Worm (Caenorhabditis elegans) whole organism, young adult: ENCODE data around the gene ssp-34.

Experiments used
- B0019.2 ChIP-seq: fragments of 200-800 bp; sonication (Bioruptor generic); conservative IDR thresholded peaks from 2 replicates; pipeline ENCODE4 v1.3.6; 2022; ENCODE audit warnings: missing genetic modification reagents, missing genetic modification characterization, missing compliant biosample characterization
- C06A6.2 ChIP-seq: fragments of 200-800 bp; sonication (Bioruptor generic); conservative IDR thresholded peaks from 2 replicates; pipeline ENCODE4 v1.3.6; 2022; ENCODE audit warnings: missing genetic modification characterization, missing compliant biosample characterization
- C17E4.6 ChIP-seq: fragments of 200-800 bp; sonication (Bioruptor generic); IDR thresholded peaks from 2 replicates; pipeline ENCODE4 v1.3.6; 2022; ENCODE audit warnings: missing genetic modification reagents, missing genetic modification characterization, missing compliant biosample characterization
- D2030.7 ChIP-seq: fragments of 200-800 bp; sonication (Bioruptor generic); IDR thresholded peaks from 2 replicates; pipeline ENCODE4 v1.3.6; 2022; ENCODE audit warnings: missing genetic modification reagents, missing genetic modification characterization, missing compliant biosample characterization
- F10E7.11 ChIP-seq: sonication (generic microtip); optimal IDR thresholded peaks from 2 replicates; lab custom pipeline; 2017; ENCODE audit warnings: mild to moderate bottlenecking, missing genetic modification characterization, moderate library complexity, missing compliant biosample characterization
- K12H6.12 ChIP-seq: fragments of 200-800 bp; sonication (Bioruptor generic); optimal IDR thresholded peaks from 2 replicates; lab custom pipeline; 2018; ENCODE audit warnings: mild to moderate bottlenecking, missing genetic modification characterization, missing compliant biosample characterization
- T26A5.8 ChIP-seq: sonication (generic microtip); optimal IDR thresholded peaks from 2 replicates; lab custom pipeline; 2016; ENCODE audit warnings: missing genetic modification characterization, missing compliant biosample characterization
- Y53G8AR.9 ChIP-seq: fragments of 200-800 bp; sonication (Bioruptor generic); conservative IDR thresholded peaks from 2 replicates; pipeline ENCODE4 v1.3.6; 2022; ENCODE audit warnings: missing genetic modification reagents, missing genetic modification characterization, missing compliant biosample characterization
- Y56A3A.18 ChIP-seq: fragments of 200-800 bp; sonication (Bioruptor generic); IDR thresholded peaks from 2 replicates; pipeline ENCODE4 v1.3.6; 2022; ENCODE audit warnings: missing genetic modification reagents, missing genetic modification characterization, missing compliant biosample characterization
- ama-1 ChIP-seq, 3 experiments: fragments of 150-350 bp in 1 of 3; sonication (generic microtip) in 2 of 3; optimal IDR thresholded peaks; 2 replicates each; lab custom pipeline; 2014 to 2018; ENCODE audit warnings: missing biosample characterization in 2 of 3, missing genetic modification characterization in 2 of 3, missing genetic modification reagents in 2 of 3
- atf-7 ChIP-seq: sonication (generic microtip); optimal IDR thresholded peaks from 2 replicates; lab custom pipeline; 2017; ENCODE audit warnings: mild to moderate bottlenecking, missing genetic modification characterization, missing compliant biosample characterization
- cebp-1 ChIP-seq, 2 experiments: fragments of 200-800 bp in 1 of 2; sonication (Bioruptor generic) in 1 of 2; sonication (generic microtip) in 1 of 2; IDR thresholded peaks in 1 of 2; optimal IDR thresholded peaks in 1 of 2; 2 replicates each; pipeline versions ENCODE4 v1.3.6 to Lab custom; 2017 to 2022; ENCODE audit warnings: missing compliant biosample characterization in 2 of 2, missing genetic modification characterization in 2 of 2, mild to moderate bottlenecking in 1 of 2, missing genetic modification reagents in 1 of 2, moderate library complexity in 1 of 2
- ceh-100 ChIP-seq: fragments of 200-800 bp; sonication (Bioruptor generic); IDR thresholded peaks from 2 replicates; pipeline ENCODE4 v1.3.6; 2022; ENCODE audit warnings: missing genetic modification reagents, missing genetic modification characterization, missing compliant biosample characterization
- ceh-40 ChIP-seq: fragments of 200-800 bp; sonication (Bioruptor generic); IDR thresholded peaks from 2 replicates; pipeline ENCODE4 v1.3.6; 2022; ENCODE audit warnings: missing genetic modification characterization, missing compliant biosample characterization
- chd-7 ChIP-seq: sonication (generic microtip); optimal IDR thresholded peaks from 2 replicates; lab custom pipeline; 2016; ENCODE audit warnings: mild to moderate bottlenecking, missing genetic modification characterization, moderate library complexity, missing compliant biosample characterization
- die-1 ChIP-seq: sonication (generic microtip); optimal IDR thresholded peaks from 2 replicates; lab custom pipeline; 2016; ENCODE audit warnings: missing genotype, mild to moderate bottlenecking, missing genetic modification characterization, missing compliant biosample characterization
- egl-44 ChIP-seq: fragments of 200-800 bp; sonication (Bioruptor generic); IDR thresholded peaks from 2 replicates; pipeline ENCODE4 v1.3.6; 2022; ENCODE audit warnings: missing genetic modification reagents, missing genetic modification characterization, missing compliant biosample characterization
- ets-4 ChIP-seq: fragments of 200-800 bp; sonication (Bioruptor generic); optimal IDR thresholded peaks from 2 replicates; lab custom pipeline; 2018; ENCODE audit warnings: mild to moderate bottlenecking, missing genetic modification characterization, missing compliant biosample characterization
- fkh-3 ChIP-seq: sonication (generic microtip); optimal IDR thresholded peaks from 2 replicates; lab custom pipeline; 2016; ENCODE audit warnings: mild to moderate bottlenecking, missing genetic modification characterization, missing compliant biosample characterization
- him-1 ChIP-seq: sonication (generic microtip); optimal IDR thresholded peaks from 2 replicates; lab custom pipeline; 2016; ENCODE audit warnings: missing genotype, missing genetic modification reagents, missing genetic modification characterization, missing compliant biosample characterization
- hlh-12 ChIP-seq: sonication (generic microtip); optimal IDR thresholded peaks from 2 replicates; lab custom pipeline; 2016; ENCODE audit warnings: missing genetic modification characterization, missing compliant biosample characterization
- lag-1 ChIP-seq: fragments of 200-800 bp; sonication (Bioruptor generic); IDR thresholded peaks from 2 replicates; pipeline ENCODE4 v1.3.6; 2022; ENCODE audit warnings: missing genetic modification reagents, missing genetic modification characterization, missing compliant biosample characterization
- let-526 ChIP-seq: fragments of 200-800 bp; sonication (Bioruptor generic); IDR thresholded peaks from 2 replicates; pipeline ENCODE4 v1.3.6; 2022; ENCODE audit warnings: missing genetic modification reagents, missing genetic modification characterization, missing compliant biosample characterization
- let-607 ChIP-seq, 2 experiments: fragments of 200-800 bp in 1 of 2; sonication (Bioruptor generic) in 1 of 2; sonication (generic microtip) in 1 of 2; optimal IDR thresholded peaks; 2 replicates each; lab custom pipeline; 2016 to 2018; ENCODE audit warnings: mild to moderate bottlenecking in 2 of 2, missing compliant biosample characterization in 2 of 2, missing genetic modification characterization in 2 of 2, moderate library complexity in 2 of 2, missing genotype in 1 of 2
- lir-1 ChIP-seq: fragments of 200-800 bp; sonication (Bioruptor generic); conservative IDR thresholded peaks from 2 replicates; pipeline ENCODE4 v1.3.6; 2022; ENCODE audit warnings: missing genetic modification reagents, missing genetic modification characterization, missing compliant biosample characterization
- madf-10 ChIP-seq: sonication (generic microtip); optimal IDR thresholded peaks from 2 replicates; lab custom pipeline; 2016; ENCODE audit warnings: mild to moderate bottlenecking, missing genetic modification characterization, missing compliant biosample characterization
- madf-3 ChIP-seq: fragments of 200-800 bp; sonication (Bioruptor generic); IDR thresholded peaks from 2 replicates; pipeline ENCODE4 v1.3.6; 2022; ENCODE audit warnings: missing genetic modification reagents, missing genetic modification characterization, missing compliant biosample characterization
- madf-8 ChIP-seq: fragments of 200-800 bp; sonication (Bioruptor generic); conservative IDR thresholded peaks from 2 replicates; pipeline ENCODE4 v1.3.6; 2022; ENCODE audit warnings: missing genetic modification reagents, missing genetic modification characterization, missing compliant biosample characterization
- nfya-2 ChIP-seq: fragments of 200-800 bp; sonication (Bioruptor generic); IDR thresholded peaks from 2 replicates; pipeline ENCODE4 v1.3.6; 2022; ENCODE audit warnings: missing genetic modification reagents, missing genetic modification characterization, missing compliant biosample characterization
- rcor-1 ChIP-seq: fragments of 200-800 bp; sonication (Bioruptor generic); IDR thresholded peaks from 2 replicates; pipeline ENCODE4 v1.3.6; 2022; ENCODE audit warnings: missing genetic modification reagents, missing genetic modification characterization, missing compliant biosample characterization
- repo-1 ChIP-seq: sonication (generic microtip); optimal IDR thresholded peaks from 2 replicates; lab custom pipeline; 2017; ENCODE audit warnings: mild to moderate bottlenecking, missing genetic modification characterization, missing compliant biosample characterization
- rpc-1 ChIP-seq, 2 experiments: fragments of 150-350 bp in 1 of 2; sonication (generic microtip) in 1 of 2; optimal IDR thresholded peaks; 2 replicates each; lab custom pipeline; 2014 to 2018; ENCODE audit warnings: missing biosample characterization in 1 of 2, missing genetic modification characterization in 1 of 2, missing genetic modification reagents in 1 of 2, missing genotype in 1 of 2
- sea-2 ChIP-seq: fragments of 200-800 bp; sonication (Bioruptor generic); IDR thresholded peaks from 2 replicates; pipeline ENCODE4 v1.3.6; 2022; ENCODE audit warnings: missing genetic modification characterization, missing compliant biosample characterization
- snpc-1.3 ChIP-seq: sonication (generic microtip); optimal IDR thresholded peaks from 2 replicates; lab custom pipeline; 2017; ENCODE audit warnings: missing genetic modification characterization, mild to moderate bottlenecking, missing compliant biosample characterization, antibody characterized with exemption, moderate library complexity, missing genotype, missing genetic modification reagents; ENCODE audit not compliant: insufficient read depth
- snpc-3.4 ChIP-seq: sonication (generic microtip); optimal IDR thresholded peaks from 2 replicates; lab custom pipeline; 2017; ENCODE audit warnings: missing genetic modification characterization, mild to moderate bottlenecking, missing compliant biosample characterization, antibody characterized with exemption, moderate library complexity, missing genotype, missing genetic modification reagents
- sptf-2 ChIP-seq: fragments of 200-800 bp; sonication (Bioruptor generic); optimal IDR thresholded peaks from 2 replicates; lab custom pipeline; 2018; ENCODE audit warnings: mild to moderate bottlenecking, missing genetic modification characterization, missing compliant biosample characterization
- tbx-9 ChIP-seq: sonication (generic microtip); optimal IDR thresholded peaks from 2 replicates; lab custom pipeline; 2016; ENCODE audit warnings: borderline replicate concordance, missing genetic modification characterization, inconsistent platforms, missing compliant biosample characterization
- tlf-1 ChIP-seq: fragments of 200-800 bp; sonication (Bioruptor generic); optimal IDR thresholded peaks from 2 replicates; lab custom pipeline; 2018; ENCODE audit warnings: mild to moderate bottlenecking, missing genetic modification characterization, missing compliant biosample characterization
- unc-130 ChIP-seq: sonication (generic microtip); optimal IDR thresholded peaks from 2 replicates; lab custom pipeline; 2016; ENCODE audit warnings: missing genetic modification reagents, missing genetic modification characterization, missing compliant biosample characterization
- zfh-2 ChIP-seq: fragments of 200-800 bp; sonication (Bioruptor generic); conservative IDR thresholded peaks from 2 replicates; pipeline ENCODE4 v1.3.6; 2022; ENCODE audit warnings: missing genetic modification reagents, missing genetic modification characterization, missing compliant biosample characterization
- ztf-18 ChIP-seq: sonication (generic microtip); optimal IDR thresholded peaks from 2 replicates; lab custom pipeline; 2016; ENCODE audit warnings: missing genotype, mild to moderate bottlenecking, missing genetic modification characterization, missing compliant biosample characterization
- ztf-22 ChIP-seq: fragments of 200-800 bp; sonication (Bioruptor generic); optimal IDR thresholded peaks from 2 replicates; lab custom pipeline; 2018; ENCODE audit warnings: mild to moderate bottlenecking, missing genetic modification characterization, moderate library complexity, missing compliant biosample characterization
- ztf-28 ChIP-seq: fragments of 200-800 bp; sonication (Bioruptor generic); IDR thresholded peaks from 2 replicates; pipeline ENCODE4 v1.3.6; 2022; ENCODE audit warnings: missing genetic modification reagents, missing genetic modification characterization, missing compliant biosample characterization

ssp-34 gene

DNA sequence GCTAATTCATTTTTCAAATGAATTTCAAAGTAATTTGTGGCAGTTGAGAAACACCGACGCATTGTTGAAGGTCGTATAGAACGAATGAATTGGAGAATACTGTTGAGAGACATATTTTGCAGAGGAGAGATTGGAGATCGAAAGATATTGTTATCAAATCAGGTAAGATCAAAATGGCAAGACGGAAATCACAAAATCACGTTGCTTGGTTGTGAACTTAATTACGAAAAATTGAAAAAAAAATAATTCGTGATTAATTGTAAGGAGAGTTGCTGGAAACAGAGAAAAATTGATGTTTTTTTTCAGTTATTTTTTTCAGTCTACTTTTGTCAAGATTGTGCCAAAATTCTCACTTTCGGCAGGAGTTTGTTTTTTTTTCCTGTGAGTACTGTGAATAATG is 11.6 kb upstream of the ssp-34 start, which contains the start of gene T25B9.1 (continued):
- TF ChIP-seq nfya-2 (GFP tag; lab: Robert Waterston, UW): no peak

DNA sequence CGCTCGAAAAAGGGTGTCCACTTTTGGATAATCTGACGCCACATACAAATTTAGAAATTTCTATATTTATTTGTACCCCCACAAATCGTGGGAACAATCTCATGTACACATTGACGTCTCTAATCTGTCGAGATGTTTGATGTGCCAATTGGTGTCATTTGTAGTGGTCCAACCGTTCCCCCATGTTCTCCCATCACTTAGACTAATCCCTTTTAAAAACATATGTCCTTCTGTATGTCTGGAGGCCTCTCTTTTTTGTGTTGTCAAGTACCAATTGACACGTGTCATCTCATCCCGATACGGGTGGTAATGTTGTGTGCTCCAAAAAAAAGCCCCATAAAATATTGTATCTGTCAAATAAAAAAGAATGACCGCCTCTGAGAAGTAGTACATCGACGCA is 6.9 kb upstream of the ssp-34 start:
- TF ChIP-seq C06A6.2 (GFP tag; lab: Robert Waterston, UW) (no peak), F10E7.11 (tag; lab: Kevin White, UChicago) (no peak), ztf-28 (GFP tag; lab: Robert Waterston, UW) (no peak), T26A5.8 (no peak), madf-8 (GFP tag; lab: Robert Waterston, UW) (no peak), ceh-100 (no peak), madf-10 (tag; lab: Kevin White, UChicago) (no peak), Y56A3A.18 (GFP tag; lab: Robert Waterston, UW) (no peak), ztf-18 (tag; lab: Kevin White, UChicago) (no peak), fkh-3 (tag; lab: Kevin White, UChicago) (no peak), lir-1 (GFP tag; lab: Robert Waterston, UW) (no peak), Y53G8AR.9 (GFP tag; lab: Robert Waterston, UW) (no peak), tlf-1 (GFP tag; lab: Kevin White, UChicago) (no peak), rpc-1 (optimal IDR thresholded peaks at IDR 0.05; lab: Kevin White, UChicago) (no peak), rpc-1 (tag; optimal IDR thresholded peaks at IDR 0.05; lab: Kevin White, UChicago) (no peak)

DNA sequence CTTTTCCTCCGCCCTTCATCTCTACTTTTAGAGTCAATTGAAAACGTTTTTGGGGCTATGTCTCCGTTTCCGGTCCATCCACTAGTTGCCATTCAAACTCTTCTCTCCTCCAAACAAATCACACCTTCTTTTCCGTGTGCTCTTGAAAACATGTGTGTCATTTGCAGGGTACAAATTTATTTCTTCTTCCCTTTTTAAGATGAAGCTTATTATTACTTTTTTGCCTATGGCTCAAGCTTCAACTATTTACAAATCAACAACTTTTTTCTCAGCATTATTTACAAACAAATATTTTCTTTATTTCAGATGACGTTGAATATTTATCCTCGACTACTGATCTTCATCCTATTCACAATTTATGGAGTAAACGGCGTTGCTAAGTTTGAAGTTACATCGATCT is 6.1 kb upstream of the ssp-34 start, which contains the start of gene T25B9.3:
Gene T25B9.3, plus strand, starts transcription at position 301 of the 400 bp plus-strand sequence.
- TF ChIP-seq zfh-2 (GFP tag; lab: Robert Waterston, UW): no peak
- TF ChIP-seq D2030.7 (GFP tag; lab: Robert Waterston, UW): no peak
- TF ChIP-seq ets-4: no peak
- TF ChIP-seq hlh-12: no peak
- no peak for TF ChIP-seq rcor-1 (GFP tag; lab: Robert Waterston, UW)
- TF ChIP-seq sea-2 (GFP tag; lab: Robert Waterston, UW): no peak
- no peak for TF ChIP-seq unc-130
- TF ChIP-seq cebp-1 (GFP tag; IDR thresholded peaks at IDR 0.05; lab: Robert Waterston, UW): no peak
- TF ChIP-seq cebp-1 (tag; optimal IDR thresholded peaks at IDR 0.05; lab: Kevin White, UChicago): no peak
- no peak for TF ChIP-seq C17E4.6 (GFP tag; lab: Robert Waterston, UW)
- no peak for TF ChIP-seq egl-44 (GFP tag; lab: Robert Waterston, UW)
- TF ChIP-seq die-1 (tag; lab: Kevin White, UChicago): no peak
- no peak for TF ChIP-seq ztf-22 (GFP tag; lab: Kevin White, UChicago)
- TF ChIP-seq sptf-2 (GFP tag; lab: Kevin White, UChicago): no peak
- no peak for TF ChIP-seq snpc-1.3
- no peak for TF ChIP-seq tbx-9 (tag; lab: Kevin White, UChicago)
- TF ChIP-seq B0019.2 (GFP tag; lab: Robert Waterston, UW): no peak

DNA sequence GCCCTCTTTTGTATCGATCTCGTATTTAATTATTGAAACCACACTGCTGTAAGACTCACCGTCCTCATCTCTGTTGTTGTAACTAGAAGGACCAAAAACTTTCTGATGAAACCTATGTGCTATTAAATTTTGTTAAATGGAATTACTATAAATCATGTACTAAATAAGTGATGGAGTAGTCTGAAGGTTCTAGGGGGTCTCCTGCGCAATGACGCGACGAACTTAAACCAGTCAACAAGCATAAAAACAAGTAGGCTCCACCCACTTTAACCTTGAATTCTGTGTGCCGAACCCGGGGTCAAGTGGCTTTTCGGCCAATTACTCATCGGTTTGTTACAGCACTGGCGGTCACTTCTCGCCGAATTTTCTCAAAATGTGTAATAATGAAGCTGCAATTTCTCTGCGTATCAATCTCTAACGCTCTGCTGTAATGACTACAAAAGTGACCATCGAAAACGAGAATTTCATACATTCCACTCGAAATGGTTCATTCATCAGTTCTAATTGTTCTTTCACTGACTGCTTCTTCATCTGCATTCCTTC is 1.3 kb downstream of the ssp-34 start, which contains the start of gene grl-21:
Gene grl-21, plus strand, starts transcription at position 464 of the 543 bp plus-strand sequence.
- TF ChIP-seq let-526 (GFP tag; lab: Robert Waterston, UW) (no peak), him-1 (tag; lab: Kevin White, UChicago) (no peak), atf-7 (tag; lab: Kevin White, UChicago) (no peak), snpc-3.4 (tag; lab: Kevin White, UChicago) (no peak), ceh-40 (no peak), tlf-1 (GFP tag; lab: Kevin White, UChicago) (peak; percentile 23), let-607 (tag; optimal IDR thresholded peaks at IDR 0.05; lab: Kevin White, UChicago) (no peak), madf-3 (GFP tag; lab: Robert Waterston, UW) (0 out of 2 replicates have a peak, but pooled peaks have one; percentile 66), K12H6.12 (tag; lab: Kevin White, UChicago) (no peak), lag-1 (GFP tag; lab: Robert Waterston, UW) (no peak), ama-1 (optimal IDR thresholded peaks at IDR 0.05; lab: Kevin White, UChicago) (no peak), ama-1 (GFP tag; optimal IDR thresholded peaks at IDR 0.05; lab: Kevin White, UChicago) (no peak), repo-1 (no peak), chd-7 (tag; lab: Kevin White, UChicago) (no peak), ztf-18 (tag; lab: Kevin White, UChicago) (no peak), die-1 (tag; lab: Kevin White, UChicago) (no peak)
